Fruit fly (Drosophila melanogaster) whole organism, embryonic: ENCODE measurements around the gene swa.
A peak's percentile ranks its signal among the peaks of the same experiment; 100 is the strongest.

ENCODE experiments used
- Atf6 ChIP-seq: fragments of 200-800 bp; sonication (Bioruptor generic); IDR thresholded peaks from 2 replicates; pipeline ENCODE4 v1.3.6; 2022; ENCODE audit warnings: missing biosample characterization, missing genetic modification characterization
- Bgb ChIP-seq: fragments of 200-800 bp; sonication (Bioruptor generic); IDR thresholded peaks from 2 replicates; pipeline ENCODE4 v1.3.6; 2022; ENCODE audit warnings: missing biosample characterization, missing genetic modification characterization; ENCODE audit not compliant: partially characterized antibody
- CG10959 ChIP-seq: fragments of 200-800 bp; sonication (Bioruptor generic); IDR thresholded peaks from 2 replicates; pipeline ENCODE4 v1.3.6; 2022; ENCODE audit warnings: missing biosample characterization, missing genetic modification characterization
- CG1529 ChIP-seq: fragments of 200-800 bp; sonication (Bioruptor generic); optimal IDR thresholded peaks from 3 replicates; lab custom pipeline; 2018; ENCODE audit warnings: missing biosample characterization, missing genetic modification characterization
- CG15601 ChIP-seq: fragments of 200-800 bp; sonication (Bioruptor generic); optimal IDR thresholded peaks from 3 replicates; lab custom pipeline; 2019; ENCODE audit warnings: missing biosample characterization, mild to moderate bottlenecking, missing genetic modification characterization, moderate library complexity
- CG15696 ChIP-seq: fragments of 200-800 bp; sonication (Bioruptor generic); optimal IDR thresholded peaks from 2 replicates; lab custom pipeline; 2019; ENCODE audit warnings: missing biosample characterization, mild to moderate bottlenecking, missing genetic modification characterization, moderate library complexity
- CG17328 ChIP-seq: fragments of 200-800 bp; sonication (Bioruptor generic); IDR thresholded peaks from 2 replicates; pipeline ENCODE4 v1.3.6; 2022; ENCODE audit warnings: missing biosample characterization, missing genetic modification characterization
- CG17829 ChIP-seq: fragments of 200-800 bp; optimal IDR thresholded peaks from 2 replicates; lab custom pipeline; 2019; ENCODE audit warnings: missing biosample characterization, mild to moderate bottlenecking, missing genetic modification characterization, moderate library complexity
- CG18262 ChIP-seq: fragments of 200-800 bp; optimal IDR thresholded peaks from 3 replicates; lab custom pipeline; 2019; ENCODE audit warnings: missing biosample characterization, mild to moderate bottlenecking, missing genetic modification characterization, moderate library complexity
- CG18599 ChIP-seq: fragments of 200-800 bp; sonication (Bioruptor generic); optimal IDR thresholded peaks from 3 replicates; lab custom pipeline; 2017; ENCODE audit warnings: missing biosample characterization, missing genetic modification characterization, mild to moderate bottlenecking, moderate library complexity, missing genetic modification reagents
- CG2116 ChIP-seq: fragments of 200-800 bp; sonication (Bioruptor generic); optimal IDR thresholded peaks from 3 replicates; lab custom pipeline; 2018; ENCODE audit warnings: missing biosample characterization, mild to moderate bottlenecking, missing genetic modification characterization
- CG30431 ChIP-seq: fragments of 200-800 bp; sonication (Bioruptor generic); optimal IDR thresholded peaks from 2 replicates; lab custom pipeline; 2017; ENCODE audit warnings: missing biosample characterization, missing genetic modification characterization
- CG32532 ChIP-seq: fragments of 200-800 bp; sonication (Bioruptor generic); IDR thresholded peaks from 2 replicates; pipeline ENCODE4 v1.3.6; 2022; ENCODE audit warnings: missing biosample characterization, missing genetic modification characterization
- CG33557 ChIP-seq: fragments of 200-800 bp; sonication (Bioruptor generic); optimal IDR thresholded peaks from 2 replicates; lab custom pipeline; 2019; ENCODE audit warnings: missing biosample characterization, mild to moderate bottlenecking, missing genetic modification characterization, moderate library complexity
- CG34224 ChIP-seq: fragments of 200-800 bp; sonication (Bioruptor generic); IDR thresholded peaks from 3 replicates; pipeline ENCODE4 v1.3.6; 2022; ENCODE audit warnings: missing biosample characterization, missing genetic modification characterization; ENCODE audit not compliant: partially characterized antibody
- CG7556 ChIP-seq: fragments of 200-800 bp; sonication (Bioruptor generic); optimal IDR thresholded peaks from 2 replicates; lab custom pipeline; 2017; ENCODE audit warnings: missing biosample characterization, mild to moderate bottlenecking, missing genetic modification characterization
- CHES-1-like ChIP-seq: fragments of 200-800 bp; sonication (Bioruptor generic); optimal IDR thresholded peaks from 2 replicates; lab custom pipeline; 2016; ENCODE audit warnings: missing biosample characterization, missing genetic modification characterization
- E2f1 ChIP-seq: fragments of 200-800 bp; sonication (Bioruptor generic); IDR thresholded peaks from 2 replicates; pipeline ENCODE4 v1.3.6; 2022; ENCODE audit warnings: missing biosample characterization, missing genetic modification characterization
- Fer1 ChIP-seq: fragments of 200-800 bp; sonication (Bioruptor generic); optimal IDR thresholded peaks from 2 replicates; lab custom pipeline; 2017; ENCODE audit warnings: missing biosample characterization, mild to moderate bottlenecking, missing genetic modification characterization
- HLH4C ChIP-seq: fragments of 200-800 bp; sonication (Bioruptor generic); IDR thresholded peaks from 3 replicates; pipeline ENCODE4 v1.3.6; 2022; ENCODE audit warnings: missing biosample characterization, missing genetic modification characterization; ENCODE audit not compliant: partially characterized antibody
- HmgZ ChIP-seq: fragments of 200-800 bp; sonication (Bioruptor generic); optimal IDR thresholded peaks from 2 replicates; lab custom pipeline; 2018; ENCODE audit warnings: missing biosample characterization, mild to moderate bottlenecking, missing genetic modification characterization
- Mad ChIP-seq: fragments of 200-800 bp; sonication (Bioruptor generic); optimal IDR thresholded peaks from 2 replicates; lab custom pipeline; 2016; ENCODE audit warnings: missing biosample characterization, missing genetic modification characterization
- Mes4 ChIP-seq: fragments of 200-800 bp; sonication (Bioruptor generic); optimal IDR thresholded peaks from 2 replicates; lab custom pipeline; 2016; ENCODE audit warnings: missing biosample characterization, missing genetic modification characterization
- Mrtf ChIP-seq: fragments of 200-800 bp; sonication (Bioruptor generic); IDR thresholded peaks from 3 replicates; pipeline ENCODE4 v1.3.6; 2022; ENCODE audit warnings: missing biosample characterization, missing genetic modification characterization
- NFAT ChIP-seq: fragments of 200-800 bp; sonication (Bioruptor generic); IDR thresholded peaks from 2 replicates; pipeline ENCODE4 v1.3.6; 2022; ENCODE audit warnings: missing biosample characterization, missing genetic modification characterization
- Ptx1 ChIP-seq: fragments of 200-800 bp; sonication (Bioruptor generic); IDR thresholded peaks from 2 replicates; pipeline ENCODE4 v1.3.6; 2022; ENCODE audit warnings: missing biosample characterization, missing genetic modification characterization
- Sry-δ ChIP-seq: fragments of 200-800 bp; sonication (Bioruptor generic); optimal IDR thresholded peaks from 2 replicates; lab custom pipeline; 2016; ENCODE audit warnings: missing biosample characterization, missing genetic modification characterization
- ab ChIP-seq: fragments of 200-800 bp; sonication (Bioruptor generic); optimal IDR thresholded peaks from 2 replicates; lab custom pipeline; 2016; ENCODE audit warnings: missing biosample characterization, missing genetic modification characterization
- cg ChIP-seq: fragments of 200-800 bp; sonication (Bioruptor generic); optimal IDR thresholded peaks from 3 replicates; lab custom pipeline; 2019; ENCODE audit warnings: missing biosample characterization, mild to moderate bottlenecking, missing genetic modification characterization, moderate library complexity
- dimm ChIP-seq: fragments of 200-800 bp; sonication (Bioruptor generic); IDR thresholded peaks from 2 replicates; pipeline ENCODE4 v1.3.6; 2022; ENCODE audit warnings: missing biosample characterization, missing genetic modification characterization
- dm ChIP-seq: fragments of 200-800 bp; sonication (Bioruptor generic); optimal IDR thresholded peaks from 3 replicates; lab custom pipeline; 2016; ENCODE audit warnings: missing biosample characterization, missing genetic modification characterization
- dpn ChIP-seq, 2 experiments: fragments of 200-800 bp; sonication (Bioruptor generic); optimal IDR thresholded peaks; 3 replicates each; lab custom pipeline; 2016; ENCODE audit warnings: missing biosample characterization in 2 of 2, missing genetic modification characterization in 2 of 2
- exex ChIP-seq: fragments of 200-800 bp; sonication (Bioruptor generic); optimal IDR thresholded peaks from 4 replicates; lab custom pipeline; 2018; ENCODE audit warnings: missing biosample characterization, mild to moderate bottlenecking, missing genetic modification characterization, moderate library complexity
- gcm ChIP-seq: fragments of 200-800 bp; sonication (Bioruptor generic); optimal IDR thresholded peaks from 2 replicates; lab custom pipeline; 2019; ENCODE audit warnings: missing biosample characterization, mild to moderate bottlenecking, missing genetic modification characterization, moderate library complexity
- lov ChIP-seq, 2 experiments: fragments of 200-800 bp in 1 of 2; fragments of >200 bp in 1 of 2; sonication (Bioruptor generic) in 1 of 2; IDR thresholded peaks in 1 of 2; optimal IDR thresholded peaks in 1 of 2; 2 replicates in 1 of 2; 3 replicates in 1 of 2; pipeline versions ENCODE4 v1.3.6 to Lab custom; 2017 to 2022; ENCODE audit warnings: missing biosample characterization in 1 of 2, missing genetic modification characterization in 1 of 2
- mam ChIP-seq: fragments of 200-800 bp; sonication (Bioruptor generic); optimal IDR thresholded peaks from 3 replicates; lab custom pipeline; 2016; ENCODE audit warnings: missing biosample characterization, missing genetic modification characterization
- mirr ChIP-seq: fragments of 200-800 bp; sonication (Bioruptor generic); optimal IDR thresholded peaks from 3 replicates; lab custom pipeline; 2018; ENCODE audit warnings: missing biosample characterization, mild to moderate bottlenecking, missing genetic modification characterization
- nmo ChIP-seq: fragments of 200-800 bp; sonication (Bioruptor generic); optimal IDR thresholded peaks from 2 replicates; lab custom pipeline; 2018; ENCODE audit warnings: missing biosample characterization, mild to moderate bottlenecking, missing genetic modification characterization, moderate library complexity
- nom ChIP-seq: fragments of 200-800 bp; sonication (Bioruptor generic); optimal IDR thresholded peaks from 2 replicates; lab custom pipeline; 2017; ENCODE audit warnings: missing biosample characterization, missing genetic modification characterization, mild to moderate bottlenecking, moderate library complexity, missing genetic modification reagents
- org-1 ChIP-seq: fragments of 200-800 bp; sonication (Bioruptor generic); optimal IDR thresholded peaks from 2 replicates; lab custom pipeline; 2017; ENCODE audit warnings: missing biosample characterization, missing genetic modification characterization
- pfk ChIP-seq: fragments of 200-800 bp; sonication (Bioruptor generic); optimal IDR thresholded peaks from 2 replicates; lab custom pipeline; 2018; ENCODE audit warnings: missing biosample characterization, mild to moderate bottlenecking, missing genetic modification characterization, moderate library complexity
- pho ChIP-seq: fragments of 200-800 bp; sonication (Bioruptor generic); optimal IDR thresholded peaks from 2 replicates; lab custom pipeline; 2016; ENCODE audit warnings: missing biosample characterization, missing genetic modification characterization
- psq ChIP-seq: fragments of 200-800 bp; sonication (Bioruptor generic); optimal IDR thresholded peaks from 2 replicates; lab custom pipeline; 2017; ENCODE audit warnings: missing biosample characterization, missing genetic modification characterization
- sd ChIP-seq: fragments of 200-800 bp; sonication (Bioruptor generic); optimal IDR thresholded peaks from 3 replicates; lab custom pipeline; 2018; ENCODE audit warnings: missing biosample characterization, mild to moderate bottlenecking, missing genetic modification characterization, moderate library complexity
- sisA ChIP-seq: fragments of 200-800 bp; sonication (Bioruptor generic); IDR thresholded peaks from 2 replicates; pipeline ENCODE4 v1.3.6; 2022; ENCODE audit warnings: missing biosample characterization, missing genetic modification characterization
- sna ChIP-seq: fragments of 200-800 bp; sonication (Bioruptor generic); IDR thresholded peaks from 2 replicates; pipeline ENCODE4 v1.3.6; 2022; ENCODE audit warnings: missing biosample characterization, missing genetic modification characterization; ENCODE audit not compliant: partially characterized antibody
- ssp ChIP-seq: fragments of 200-800 bp; sonication (Bioruptor generic); IDR thresholded peaks from 2 replicates; pipeline ENCODE4 v1.3.6; 2022; ENCODE audit warnings: missing biosample characterization, missing genetic modification characterization
- vnd ChIP-seq: fragments of 200-800 bp; sonication (Bioruptor generic); IDR thresholded peaks from 3 replicates; pipeline ENCODE4 v1.3.6; 2022; ENCODE audit warnings: missing biosample characterization, missing genetic modification characterization; ENCODE audit not compliant: partially characterized antibody
- zfh2 ChIP-seq: fragments of 200-800 bp; sonication (Bioruptor generic); optimal IDR thresholded peaks from 2 replicates; lab custom pipeline; 2016; ENCODE audit warnings: missing biosample characterization, missing genetic modification characterization

swa gene

dm6 chrX:6346926-6347367 is 18.6 kb downstream of the swa start, which contains the start of gene CG3847 (continued):
- TF ChIP-seq Fer1 (GFP tag; lab: Kevin White, UChicago): peak; percentile 58
- TF ChIP-seq HLH4C: peak; percentile 48; the same call in 2 of the 3 replicates
- no peak for TF ChIP-seq lov (optimal IDR thresholded peaks at IDR 0.05; lab: Kevin White, UChicago)
- 0 out of 3 replicates have a peak, but pooled peaks have one; percentile 46 for TF ChIP-seq lov (GFP tag; IDR thresholded peaks at IDR 0.05; lab: Robert Waterston, UW)
- TF ChIP-seq zfh2 (GFP tag; lab: Kevin White, UChicago): peak; percentile 21
- TF ChIP-seq Mad (GFP tag; lab: Kevin White, UChicago): peak; percentile 54
- peak; percentile 81 for TF ChIP-seq Sry-δ (GFP tag; lab: Kevin White, UChicago)
- no peak for TF ChIP-seq sisA (GFP tag; lab: Robert Waterston, UW)
- TF ChIP-seq vnd (GFP tag; lab: Robert Waterston, UW): no peak
- peak; percentile 4 for TF ChIP-seq Mes4
- TF ChIP-seq nmo (GFP tag; lab: Kevin White, UChicago): peak; percentile 69
- peak; percentile 39 for TF ChIP-seq sd
- peak; percentile 43 for TF ChIP-seq nom (GFP tag; lab: Kevin White, UChicago)
- TF ChIP-seq ssp (GFP tag; lab: Robert Waterston, UW): peak; percentile 66
- TF ChIP-seq E2f1: peak; percentile 54; the same call in 1 of the 2 replicates
- peak; percentile 48 for TF ChIP-seq mam
- peak; percentile 74 for TF ChIP-seq HmgZ (tag; lab: Kevin White, UChicago)
- TF ChIP-seq dm (GFP tag; lab: Kevin White, UChicago): peak; percentile 65
- TF ChIP-seq pfk (GFP tag; lab: Kevin White, UChicago): peak; percentile 33
- peak; percentile 46; the same call in 1 of the 2 replicates for TF ChIP-seq sna (GFP tag; lab: Robert Waterston, UW)
- TF ChIP-seq CG15601 (tag; lab: Kevin White, UChicago): peak; percentile 46
- TF ChIP-seq CG34224 (GFP tag; lab: Robert Waterston, UW): peak; percentile 43; the same call in 1 of the 3 replicates
- TF ChIP-seq CG18262 (tag; lab: Kevin White, UChicago): peak; percentile 25
- peak; percentile 61 for TF ChIP-seq pho (GFP tag; lab: Kevin White, UChicago)
- no peak for TF ChIP-seq Atf6 (GFP tag; lab: Robert Waterston, UW)
- TF ChIP-seq org-1 (GFP tag; lab: Kevin White, UChicago): no peak
- TF ChIP-seq exex: no peak
- peak; percentile 58 for TF ChIP-seq CG18599 (GFP tag; lab: Kevin White, UChicago)
- no peak for TF ChIP-seq dimm (GFP tag; lab: Robert Waterston, UW)
- TF ChIP-seq CG10959 (GFP tag; lab: Robert Waterston, UW): no peak
- TF ChIP-seq CG1529 (GFP tag; lab: Kevin White, UChicago): no peak
- TF ChIP-seq CG7556 (GFP tag; lab: Kevin White, UChicago): peak; percentile 27
- no peak for TF ChIP-seq gcm
- peak; percentile 26 for TF ChIP-seq mirr (GFP tag; lab: Kevin White, UChicago)
- TF ChIP-seq psq (GFP tag; lab: Kevin White, UChicago): peak; percentile 31
- no peak for TF ChIP-seq Mrtf (GFP tag; lab: Robert Waterston, UW)
- no peak for TF ChIP-seq ab
- no peak for TF ChIP-seq CG15696 (tag; lab: Kevin White, UChicago)
- peak; percentile 42 for TF ChIP-seq CG33557 (GFP tag; lab: Kevin White, UChicago)
- peak; percentile 44 for TF ChIP-seq CG32532 (GFP tag; lab: Robert Waterston, UW)
- TF ChIP-seq CHES-1-like: peak; percentile 66
- 0 out of 2 replicates have a peak, but pooled peaks have one; percentile 31 for TF ChIP-seq Ptx1 (GFP tag; lab: Robert Waterston, UW)
- TF ChIP-seq CG30431 (GFP tag; lab: Kevin White, UChicago): no peak
- peak; percentile 84 for TF ChIP-seq CG2116 (GFP tag; lab: Kevin White, UChicago)
- peak; percentile 27; the same call in 1 of the 2 replicates for TF ChIP-seq CG17328
- TF ChIP-seq Bgb (GFP tag; lab: Robert Waterston, UW): peak; percentile 81
- peak; percentile 55 for TF ChIP-seq CG17829 (tag; lab: Kevin White, UChicago)
- no peak for TF ChIP-seq cg (GFP tag; lab: Kevin White, UChicago)
- TF ChIP-seq NFAT (GFP tag; lab: Robert Waterston, UW): peak; percentile 68
- peak; percentile 58 to 60 for TF ChIP-seq dpn (GFP tag; optimal IDR thresholded peaks at IDR 0.05; lab: Kevin White, UChicago)
